Worm (Caenorhabditis elegans) whole organism, mixed stage, embryonic: ENCODE data around the gene cht-1.

ENCODE experiments used
- M03D4.4 ChIP-seq: sonication (generic microtip); optimal IDR thresholded peaks from 2 replicates; lab custom pipeline; 2017; ENCODE audit warnings: mild to moderate bottlenecking, missing genetic modification characterization, missing compliant biosample characterization
- blmp-1 ChIP-seq: fragments of 150-350 bp; optimal IDR thresholded peaks from 2 replicates; lab custom pipeline; 2014; ENCODE audit warnings: missing biosample characterization, missing genetic modification characterization
- ceh-43 ChIP-seq: fragments of 200-800 bp; sonication (Bioruptor generic); optimal IDR thresholded peaks from 2 replicates; lab custom pipeline; 2018; ENCODE audit warnings: mild to moderate bottlenecking, missing genetic modification characterization, moderate library complexity, missing compliant biosample characterization
- drap-1 ChIP-seq: fragments of 200-800 bp; sonication (Bioruptor generic); optimal IDR thresholded peaks from 3 replicates; lab custom pipeline; 2018; ENCODE audit warnings: mild to moderate bottlenecking, missing genetic modification characterization, missing compliant biosample characterization
- lin-32 ChIP-seq: fragments of 200-800 bp; sonication (Bioruptor generic); optimal IDR thresholded peaks from 2 replicates; lab custom pipeline; 2018; ENCODE audit warnings: mild to moderate bottlenecking, missing genetic modification characterization, missing compliant biosample characterization
- lsy-2 ChIP-seq: fragments of 150-350 bp; optimal IDR thresholded peaks from 2 replicates; lab custom pipeline; 2014; ENCODE audit warnings: missing biosample characterization, missing genetic modification characterization
- nhr-28 ChIP-seq: fragments of 150-350 bp; optimal IDR thresholded peaks from 2 replicates; lab custom pipeline; 2014; ENCODE audit warnings: missing biosample characterization, missing genetic modification characterization
- snpc-4 ChIP-seq: fragments of 150-350 bp; optimal IDR thresholded peaks from 2 replicates; lab custom pipeline; 2014; ENCODE audit warnings: missing biosample characterization, missing genetic modification characterization
- unc-120 ChIP-seq: sonication (generic microtip); optimal IDR thresholded peaks from 2 replicates; lab custom pipeline; 2017; ENCODE audit warnings: missing genetic modification characterization, missing compliant biosample characterization; ENCODE audit not compliant: poor library complexity, severe bottlenecking
- unc-39 ChIP-seq: fragments of 150-350 bp; optimal IDR thresholded peaks from 2 replicates; lab custom pipeline; 2014; ENCODE audit warnings: missing biosample characterization, missing genetic modification characterization
- unc-62 ChIP-seq: fragments of 150-350 bp; optimal IDR thresholded peaks from 2 replicates; lab custom pipeline; 2014; ENCODE audit warnings: missing biosample characterization, missing genetic modification reagents, missing genetic modification characterization
- ztf-11 ChIP-seq: fragments of 150-350 bp; optimal IDR thresholded peaks from 2 replicates; lab custom pipeline; 2014; ENCODE audit warnings: missing biosample characterization, missing genetic modification characterization

- no peak for TF ChIP-seq unc-62 (GFP tag; lab: Kevin White, UChicago)
- no peak for TF ChIP-seq unc-39
- TF ChIP-seq M03D4.4 (tag; lab: Kevin White, UChicago): no peak
- TF ChIP-seq ztf-11 (tag; lab: Kevin White, UChicago): no peak
- TF ChIP-seq nhr-28 (tag; lab: Kevin White, UChicago): no peak
- no peak for TF ChIP-seq drap-1 (GFP tag; lab: Kevin White, UChicago)
- TF ChIP-seq lin-32 (GFP tag; lab: Kevin White, UChicago): no peak
- TF ChIP-seq snpc-4 (tag; lab: Kevin White, UChicago): no peak
- no peak for TF ChIP-seq unc-120 (tag; lab: Kevin White, UChicago)
- TF ChIP-seq lsy-2 (tag; lab: Kevin White, UChicago): no peak
- TF ChIP-seq blmp-1 (tag; lab: Kevin White, UChicago): no peak
- TF ChIP-seq ceh-43 (GFP tag; lab: Kevin White, UChicago): no peak
These were observed 30.4 kb downstream of the cht-1 start for ce11 chrX:3369442-3369841.
